Worm (Caenorhabditis elegans): ENCODE data around the gene K07D4.2.
A peak's percentile ranks its signal among the peaks of the same experiment; 100 is the strongest.

ce11 chrII:4081141-4081540 is 35.8 kb upstream of the K07D4.2 start:
- TF ChIP-seq mdl-1 (tag; optimal IDR thresholded peaks at IDR 0.05): no peak
- TF ChIP-seq lin-15B (tag; optimal IDR thresholded peaks at IDR 0.05): no peak
- TF ChIP-seq ama-1 (optimal IDR thresholded peaks at IDR 0.05): no peak
- TF ChIP-seq nhr-76 (tag; optimal IDR thresholded peaks at IDR 0.05): no peak
- TF ChIP-seq ceh-28 (tag; optimal IDR thresholded peaks at IDR 0.05): no peak
- no peak for TF ChIP-seq F44E2.7 (GFP tag; IDR thresholded peaks at IDR 0.05)
- TF ChIP-seq hlh-30 (tag; optimal IDR thresholded peaks at IDR 0.05; ENCODE audit: insufficient read depth): no peak
- TF ChIP-seq nhr-48 (tag; optimal IDR thresholded peaks at IDR 0.05): no peak
- TF ChIP-seq ZK546.5 (tag; optimal IDR thresholded peaks at IDR 0.05): no peak
- TF ChIP-seq ztf-11 (tag; optimal IDR thresholded peaks at IDR 0.05): no peak
- TF ChIP-seq zip-11 (GFP tag; IDR thresholded peaks at IDR 0.05): no peak
- TF ChIP-seq aha-1 (tag): peak; percentile 43
- TF ChIP-seq unc-39 (tag; optimal IDR thresholded peaks at IDR 0.05): no peak

Data from whole organism, L4 larva.